Fruit fly (Drosophila melanogaster) whole organism, prepupa: ENCODE data around the gene Pph13.

Experiments used
- Blimp-1 ChIP-seq: fragments of 200-800 bp; sonication (Bioruptor generic); optimal IDR thresholded peaks from 3 replicates; lab custom pipeline; 2017; ENCODE audit warnings: missing biosample characterization, missing genetic modification characterization, mild to moderate bottlenecking, moderate library complexity, missing genetic modification reagents
- CG10631 ChIP-seq: fragments of 200-800 bp; sonication (Bioruptor generic); optimal IDR thresholded peaks from 2 replicates; lab custom pipeline; 2016; ENCODE audit warnings: missing biosample characterization, missing genetic modification characterization
- CG10669 ChIP-seq: fragments of 200-800 bp; sonication (Bioruptor generic); optimal IDR thresholded peaks from 3 replicates; lab custom pipeline; 2018; ENCODE audit warnings: missing biosample characterization, mild to moderate bottlenecking, missing genetic modification characterization, moderate library complexity
- CG11902 ChIP-seq: fragments of 200-800 bp; sonication (Bioruptor generic); optimal IDR thresholded peaks from 3 replicates; lab custom pipeline; 2016; ENCODE audit warnings: missing biosample characterization, missing genetic modification characterization
- CG15336 ChIP-seq: fragments of 200-800 bp; sonication (Bioruptor generic); IDR thresholded peaks from 2 replicates; pipeline ENCODE4 v1.3.6; 2022; ENCODE audit warnings: missing biosample characterization, missing genetic modification characterization
- CG1621 ChIP-seq: fragments of 200-800 bp; sonication (Bioruptor generic); optimal IDR thresholded peaks from 3 replicates; lab custom pipeline; 2018; ENCODE audit warnings: missing biosample characterization, mild to moderate bottlenecking, missing genetic modification characterization
- CG3032 ChIP-seq: fragments of 200-800 bp; optimal IDR thresholded peaks from 2 replicates; lab custom pipeline; 2019; ENCODE audit warnings: missing biosample characterization, mild to moderate bottlenecking, missing genetic modification characterization, moderate library complexity
- CG31627 ChIP-seq: fragments of 200-800 bp; sonication (Bioruptor generic); optimal IDR thresholded peaks from 3 replicates; lab custom pipeline; 2016; ENCODE audit warnings: missing biosample characterization, missing genetic modification characterization
- CG32006 ChIP-seq: fragments of 200-800 bp; sonication (Bioruptor generic); optimal IDR thresholded peaks from 3 replicates; lab custom pipeline; 2017; ENCODE audit warnings: missing biosample characterization, mild to moderate bottlenecking, missing genetic modification characterization
- CG34406 ChIP-seq: fragments of 200-800 bp; sonication (Bioruptor generic); optimal IDR thresholded peaks from 3 replicates; lab custom pipeline; 2016; ENCODE audit warnings: missing biosample characterization, missing genetic modification characterization
- CG4318 ChIP-seq: fragments of 200-800 bp; sonication (Bioruptor generic); optimal IDR thresholded peaks from 3 replicates; lab custom pipeline; 2017; ENCODE audit warnings: missing biosample characterization, mild to moderate bottlenecking, missing genetic modification characterization
- CG6163 ChIP-seq: fragments of 200-800 bp; sonication (Bioruptor generic); IDR thresholded peaks from 3 replicates; pipeline ENCODE4 v1.3.6; 2022; ENCODE audit warnings: missing biosample characterization, missing genetic modification characterization
- CG6276 ChIP-seq: fragments of 200-800 bp; sonication (Bioruptor generic); optimal IDR thresholded peaks from 2 replicates; lab custom pipeline; 2017; ENCODE audit warnings: missing biosample characterization, mild to moderate bottlenecking, missing genetic modification characterization
- CG6792 ChIP-seq: fragments of 200-800 bp; sonication (Bioruptor generic); optimal IDR thresholded peaks from 3 replicates; lab custom pipeline; 2016; ENCODE audit warnings: missing biosample characterization, missing genetic modification characterization
- CG6808 ChIP-seq: fragments of 200-800 bp; sonication (Bioruptor generic); optimal IDR thresholded peaks from 3 replicates; lab custom pipeline; 2017; ENCODE audit warnings: missing biosample characterization, missing genetic modification characterization, mild to moderate bottlenecking, moderate library complexity, missing genetic modification reagents
- CG7368 ChIP-seq: fragments of 200-800 bp; sonication (Bioruptor generic); optimal IDR thresholded peaks from 3 replicates; lab custom pipeline; 2016; ENCODE audit warnings: missing biosample characterization, missing genetic modification characterization
- CG8119 ChIP-seq: fragments of 200-800 bp; sonication (Bioruptor generic); IDR thresholded peaks from 3 replicates; pipeline ENCODE4 v1.3.6; 2022; ENCODE audit warnings: missing biosample characterization, missing genetic modification characterization
- CG8632 ChIP-seq: fragments of 200-800 bp; sonication (Bioruptor generic); optimal IDR thresholded peaks from 3 replicates; lab custom pipeline; 2016; ENCODE audit warnings: missing biosample characterization, missing genetic modification characterization
- CG9139 ChIP-seq: fragments of 200-800 bp; sonication (Bioruptor generic); optimal IDR thresholded peaks from 3 replicates; lab custom pipeline; 2017; ENCODE audit warnings: missing biosample characterization, mild to moderate bottlenecking, missing genetic modification characterization
- Eip78C ChIP-seq: fragments of 200-800 bp; sonication (Bioruptor generic); peaks from one replicate; lab custom pipeline; 2016; ENCODE audit warnings: missing biosample characterization, missing genetic modification characterization
- Eip93F ChIP-seq: fragments of 200-800 bp; sonication (Bioruptor generic); optimal IDR thresholded peaks from 2 replicates; lab custom pipeline; 2016; ENCODE audit warnings: missing biosample characterization, mild to moderate bottlenecking, missing genetic modification characterization
- Ets96B ChIP-seq: fragments of 200-800 bp; optimal IDR thresholded peaks from 2 replicates; lab custom pipeline; 2019; ENCODE audit warnings: missing biosample characterization, mild to moderate bottlenecking, missing genetic modification characterization, moderate library complexity
- Hr38 ChIP-seq: sonication (Bioruptor generic); optimal IDR thresholded peaks from 2 replicates; lab custom pipeline; 2016; ENCODE audit warnings: missing biosample characterization, missing genetic modification characterization
- Hr39 ChIP-seq: fragments of 200-800 bp; sonication (Bioruptor generic); optimal IDR thresholded peaks from 2 replicates; lab custom pipeline; 2016; ENCODE audit warnings: missing biosample characterization, missing genetic modification characterization
- Hr4 ChIP-seq: fragments of 200-800 bp; sonication (Bioruptor generic); optimal IDR thresholded peaks from 3 replicates; lab custom pipeline; 2016; ENCODE audit warnings: missing biosample characterization, missing genetic modification characterization
- Lpt ChIP-seq: fragments of 200-800 bp; sonication (Bioruptor generic); optimal IDR thresholded peaks from 3 replicates; lab custom pipeline; 2016; ENCODE audit warnings: missing biosample characterization, missing genetic modification characterization
- Met ChIP-seq: fragments of 200-800 bp; sonication (Bioruptor generic); optimal IDR thresholded peaks from 3 replicates; lab custom pipeline; 2016; ENCODE audit warnings: missing biosample characterization, missing genetic modification characterization
- OdsH ChIP-seq: fragments of 200-800 bp; sonication (Bioruptor generic); optimal IDR thresholded peaks from 3 replicates; lab custom pipeline; 2016; ENCODE audit warnings: missing biosample characterization, missing genetic modification characterization
- Smox ChIP-seq: fragments of 200-800 bp; sonication (Bioruptor generic); optimal IDR thresholded peaks from 3 replicates; lab custom pipeline; 2016; ENCODE audit warnings: missing biosample characterization, missing genetic modification characterization
- Sox102F ChIP-seq: fragments of 200-800 bp; sonication (Bioruptor generic); optimal IDR thresholded peaks from 2 replicates; lab custom pipeline; 2016; ENCODE audit warnings: missing biosample characterization, mild to moderate bottlenecking, missing genetic modification characterization
- Sox14 ChIP-seq: fragments of 200-800 bp; sonication (Bioruptor generic); optimal IDR thresholded peaks from 3 replicates; lab custom pipeline; 2016; ENCODE audit warnings: missing biosample characterization, missing genetic modification characterization
- Sox15 ChIP-seq: fragments of 200-800 bp; sonication (Bioruptor generic); optimal IDR thresholded peaks from 3 replicates; lab custom pipeline; 2016; ENCODE audit warnings: missing biosample characterization, missing genetic modification characterization
- achi ChIP-seq: fragments of 200-800 bp; sonication (Bioruptor generic); optimal IDR thresholded peaks from 3 replicates; lab custom pipeline; 2016; ENCODE audit warnings: missing biosample characterization, missing genetic modification characterization
- acj6 ChIP-seq: fragments of 200-800 bp; sonication (Bioruptor generic); optimal IDR thresholded peaks from 3 replicates; lab custom pipeline; 2016; ENCODE audit warnings: missing biosample characterization, missing genetic modification characterization
- cyc ChIP-seq: fragments of 200-800 bp; sonication (Bioruptor generic); optimal IDR thresholded peaks from 3 replicates; lab custom pipeline; 2016; ENCODE audit warnings: missing biosample characterization, missing genetic modification characterization
- dsx ChIP-seq: fragments of 200-800 bp; optimal IDR thresholded peaks from 3 replicates; lab custom pipeline; 2019; ENCODE audit warnings: missing biosample characterization, mild to moderate bottlenecking, missing genetic modification characterization, moderate library complexity; ENCODE audit not compliant: poor library complexity, severe bottlenecking
- fd59A ChIP-seq: fragments of 200-800 bp; sonication (Bioruptor generic); optimal IDR thresholded peaks from 2 replicates; lab custom pipeline; 2017; ENCODE audit warnings: missing biosample characterization, mild to moderate bottlenecking, missing genetic modification characterization, missing genetic modification reagents
- lz ChIP-seq: fragments of 200-800 bp; sonication (Bioruptor generic); optimal IDR thresholded peaks from 3 replicates; lab custom pipeline; 2016; ENCODE audit warnings: missing biosample characterization, missing genetic modification characterization
- net ChIP-seq: fragments of 200-800 bp; sonication (Bioruptor generic); optimal IDR thresholded peaks from 3 replicates; lab custom pipeline; 2016; ENCODE audit warnings: missing biosample characterization, missing genetic modification characterization
- pdm3 ChIP-seq: fragments of 200-800 bp; sonication (Bioruptor generic); optimal IDR thresholded peaks from 3 replicates; lab custom pipeline; 2016; ENCODE audit warnings: missing biosample characterization, missing genetic modification characterization
- salr ChIP-seq, 2 experiments: fragments of 200-800 bp; sonication (Bioruptor generic); optimal IDR thresholded peaks; 3 replicates each; lab custom pipeline; 2016 to 2018; ENCODE audit warnings: missing biosample characterization in 2 of 2, missing genetic modification characterization in 2 of 2, mild to moderate bottlenecking in 1 of 2
- spab ChIP-seq: fragments of 200-800 bp; sonication (Bioruptor generic); optimal IDR thresholded peaks from 2 replicates; lab custom pipeline; 2017; ENCODE audit warnings: missing biosample characterization, mild to moderate bottlenecking, missing genetic modification characterization, missing genetic modification reagents
- ss ChIP-seq, 2 experiments: fragments of 200-800 bp; sonication (Bioruptor generic); optimal IDR thresholded peaks; 2 replicates in 1 of 2; 3 replicates in 1 of 2; lab custom pipeline; 2017 to 2018; ENCODE audit warnings: mild to moderate bottlenecking in 2 of 2, missing biosample characterization in 2 of 2, missing genetic modification characterization in 2 of 2, moderate library complexity in 1 of 2
- svp ChIP-seq: fragments of 200-800 bp; sonication (Bioruptor generic); peaks from one replicate; lab custom pipeline; 2016; ENCODE audit warnings: missing biosample characterization, missing genetic modification characterization
- topi ChIP-seq: fragments of 200-800 bp; sonication (Bioruptor generic); optimal IDR thresholded peaks from 3 replicates; lab custom pipeline; 2016; ENCODE audit warnings: missing biosample characterization, missing genetic modification characterization
- vri ChIP-seq: fragments of 200-800 bp; sonication (Bioruptor generic); optimal IDR thresholded peaks from 3 replicates; lab custom pipeline; 2016; ENCODE audit warnings: missing biosample characterization, mild to moderate bottlenecking, missing genetic modification characterization

Pph13 gene

DNA sequence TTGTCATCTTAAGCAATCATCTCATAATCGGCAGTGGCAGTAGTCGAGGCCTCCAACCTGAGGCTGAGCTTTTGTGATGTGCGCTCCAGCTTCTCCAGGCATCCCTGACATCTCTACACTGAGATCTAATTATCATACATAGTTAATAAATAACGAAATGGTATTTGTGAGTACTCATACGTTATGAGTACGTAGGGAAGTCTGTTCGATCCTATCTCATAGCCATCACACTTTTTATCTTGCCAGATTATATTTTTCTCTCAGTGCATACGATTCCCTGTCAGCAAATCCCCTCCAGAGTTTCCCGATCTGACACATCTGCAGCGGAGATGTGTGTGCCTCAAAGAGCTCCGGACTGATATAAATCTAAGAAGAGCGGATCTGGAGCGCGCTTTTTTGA lies 32.2 kb downstream of the Pph13 start (continued):
- TF ChIP-seq CG11902 (no peak), CG6163 (GFP tag; lab: Robert Waterston, UW) (peak; percentile 74), vri (no peak), achi (peak; percentile 64), Smox (GFP tag; lab: Kevin White, UChicago) (peak; percentile 35), Sox14 (peak; percentile 74), Eip93F (no peak), CG34406 (GFP tag; lab: Kevin White, UChicago) (peak; percentile 12), spab (GFP tag; lab: Kevin White, UChicago) (peak; percentile 61), svp (GFP tag; lab: Kevin White, UChicago) (peak; percentile 76), Eip78C (GFP tag; lab: Kevin White, UChicago) (peak; percentile 91), fd59A (GFP tag; lab: Kevin White, UChicago) (peak; percentile 67), acj6 (GFP tag; lab: Kevin White, UChicago) (peak; percentile 53), CG6276 (GFP tag; lab: Kevin White, UChicago) (no peak)

DNA sequence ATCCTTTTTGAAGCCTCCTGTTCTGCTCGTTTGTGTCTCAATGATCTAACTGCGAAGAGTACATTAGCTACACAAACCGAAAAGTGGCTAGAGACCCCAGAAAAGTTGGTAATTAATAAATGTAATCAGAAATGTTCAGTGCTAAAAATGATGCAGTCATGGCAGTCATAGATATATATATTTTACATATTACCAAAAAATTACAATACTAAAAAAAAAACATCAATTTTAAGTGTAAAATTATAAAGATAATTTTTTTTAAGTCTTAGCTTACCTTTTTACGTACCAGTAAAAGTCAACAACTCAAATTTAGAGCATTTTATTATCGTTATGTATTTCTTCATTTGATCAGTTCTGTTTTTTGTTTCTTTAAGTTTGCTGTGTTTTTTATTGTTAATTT lies 35.5 kb downstream of the Pph13 start:
- TF ChIP-seq fd59A (GFP tag; lab: Kevin White, UChicago) = peak; percentile 63
- peak; percentile 44 for TF ChIP-seq spab (GFP tag; lab: Kevin White, UChicago)
- TF ChIP-seq net (GFP tag; lab: Kevin White, UChicago) = no peak
- no peak for TF ChIP-seq salr (GFP tag; optimal IDR thresholded peaks at IDR 0.05; lab: Kevin White, UChicago)
- peak; percentile 42 for TF ChIP-seq CG3032
- TF ChIP-seq Sox15 (GFP tag; lab: Kevin White, UChicago) = no peak
- TF ChIP-seq OdsH = peak; percentile 43
- peak in 1 of 2 experiments; percentile 53 for TF ChIP-seq ss (GFP tag; optimal IDR thresholded peaks at IDR 0.05; lab: Kevin White, UChicago)
- peak; percentile 9 for TF ChIP-seq CG8632 (GFP tag; lab: Kevin White, UChicago)
- peak; percentile 2 for TF ChIP-seq svp (GFP tag; lab: Kevin White, UChicago)
- TF ChIP-seq acj6 (GFP tag; lab: Kevin White, UChicago) = peak; percentile 7
- TF ChIP-seq CG6808 = peak; percentile 58
- TF ChIP-seq CG6792 (GFP tag; lab: Kevin White, UChicago) = no peak
- TF ChIP-seq dsx = peak; percentile 14
- peak; percentile 72 for TF ChIP-seq Eip78C (GFP tag; lab: Kevin White, UChicago)
- TF ChIP-seq CG10669 (GFP tag; lab: Kevin White, UChicago) = peak; percentile 38
- TF ChIP-seq Ets96B (tag; lab: Kevin White, UChicago) = peak; percentile 61
- TF ChIP-seq CG10631 (GFP tag; lab: Kevin White, UChicago) = peak; percentile 49
- TF ChIP-seq, all 60 proteins: peak for 14

DNA sequence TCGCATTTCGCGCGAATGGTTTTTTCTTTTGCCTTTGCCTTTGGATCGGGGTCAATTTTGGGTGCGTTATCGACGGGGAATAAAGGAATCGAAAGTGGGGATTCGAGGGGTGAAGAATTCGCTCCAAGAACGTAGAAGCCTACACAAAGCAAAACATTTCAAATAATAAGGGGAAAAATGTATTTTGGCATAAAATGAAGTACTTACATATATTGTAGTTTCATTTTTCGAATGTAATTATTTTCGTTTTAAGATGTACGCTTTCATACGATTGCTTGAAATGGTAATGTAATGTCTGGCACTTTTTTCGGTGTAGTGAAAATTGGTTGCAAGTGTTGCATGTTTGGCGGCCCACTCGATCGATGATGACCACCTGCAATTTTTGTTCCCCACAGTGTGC lies 37.7 kb downstream of the Pph13 start:
- TF ChIP-seq CG8119 (no peak), CG1621 (tag; lab: Kevin White, UChicago) (no peak), CG31627 (peak; percentile 33), cyc (GFP tag; lab: Kevin White, UChicago) (peak; percentile 30), salr (GFP tag; optimal IDR thresholded peaks at IDR 0.05; lab: Kevin White, UChicago) (no peak), Blimp-1 (GFP tag; lab: Kevin White, UChicago) (no peak), svp (GFP tag; lab: Kevin White, UChicago) (peak; percentile 65), Smox (GFP tag; lab: Kevin White, UChicago) (peak; percentile 32), achi (peak; percentile 10), net (GFP tag; lab: Kevin White, UChicago) (no peak), topi (peak; percentile 5), CG8632 (GFP tag; lab: Kevin White, UChicago) (no peak), ss (GFP tag; optimal IDR thresholded peaks at IDR 0.05; lab: Kevin White, UChicago) (no peak), lz (peak; percentile 26), Sox15 (GFP tag; lab: Kevin White, UChicago) (no peak), CG7368 (GFP tag; lab: Kevin White, UChicago) (no peak), Hr4 (GFP tag; lab: Kevin White, UChicago) (no peak), CG4318 (GFP tag; lab: Kevin White, UChicago) (no peak), Sox102F (GFP tag; lab: Kevin White, UChicago) (no peak), CG6163 (GFP tag; lab: Robert Waterston, UW) (no peak), CG9139 (GFP tag; lab: Kevin White, UChicago) (no peak), Met (peak; percentile 43), Hr39 (GFP tag; lab: Kevin White, UChicago) (peak; percentile 13), Eip93F (no peak), pdm3 (GFP tag; lab: Kevin White, UChicago) (no peak), CG32006 (GFP tag; lab: Kevin White, UChicago) (no peak), CG11902 (no peak), Eip78C (GFP tag; lab: Kevin White, UChicago) (peak; percentile 80), Lpt (GFP tag; lab: Kevin White, UChicago) (no peak), Hr38 (no peak), CG6276 (GFP tag; lab: Kevin White, UChicago) (no peak), CG15336 (GFP tag; lab: Robert Waterston, UW) (0 out of 2 replicates have a peak, but pooled peaks have one; percentile 19), Sox14 (peak; percentile 10)
